Worm (Caenorhabditis elegans) whole organism, L1 larva: ENCODE results near the gene clec-47.

Experiments used
- aly-2 ChIP-seq: fragments of 150-350 bp; optimal IDR thresholded peaks from 2 replicates; lab custom pipeline; 2014; ENCODE audit warnings: missing biosample characterization, missing genetic modification characterization
- ama-1 ChIP-seq: fragments of 150-350 bp; optimal IDR thresholded peaks from 2 replicates; lab custom pipeline; 2014
- blmp-1 ChIP-seq: fragments of 150-350 bp; optimal IDR thresholded peaks from 2 replicates; lab custom pipeline; 2014; ENCODE audit warnings: missing biosample characterization, missing genetic modification characterization
- dpl-1 ChIP-seq, 3 experiments: fragments of 150-350 bp in 2 of 3; sonication (generic microtip) in 1 of 3; optimal IDR thresholded peaks; 2 replicates each; lab custom pipeline; 2014 to 2017; ENCODE audit warnings: missing biosample characterization in 3 of 3, missing genetic modification characterization in 3 of 3, missing genetic modification reagents in 3 of 3
- dsc-1 ChIP-seq: sonication (generic microtip); optimal IDR thresholded peaks from 2 replicates; lab custom pipeline; 2016; ENCODE audit warnings: mild to moderate bottlenecking, missing genetic modification characterization, missing compliant biosample characterization
- efl-1 ChIP-seq, 4 experiments: fragments of 150-350 bp; optimal IDR thresholded peaks in 3 of 4; peaks in 1 of 4; 1 replicate in 1 of 4; 2 replicates in 3 of 4; lab custom pipeline; 2014; ENCODE audit warnings: missing biosample characterization in 2 of 4, missing genetic modification characterization in 2 of 4, missing genetic modification reagents in 2 of 4
- efl-3 ChIP-seq: fragments of 200-800 bp; sonication (Bioruptor generic); optimal IDR thresholded peaks from 2 replicates; lab custom pipeline; 2018; ENCODE audit warnings: mild to moderate bottlenecking, missing genetic modification characterization, missing compliant biosample characterization
- egl-13 ChIP-seq: sonication (generic microtip); optimal IDR thresholded peaks from 2 replicates; lab custom pipeline; 2016; ENCODE audit warnings: missing genotype, missing genetic modification reagents, missing genetic modification characterization, missing compliant biosample characterization
- elt-3 ChIP-seq, 6 experiments: fragments of 150-350 bp in 1 of 6; sonication (generic microtip); optimal IDR thresholded peaks; 2 replicates each; lab custom pipeline; 2017 to 2018; ENCODE audit warnings: missing biosample characterization in 6 of 6, missing genetic modification characterization in 6 of 6, inconsistent platforms in 1 of 6
- ets-5 ChIP-seq: fragments of 200-800 bp; sonication (Bioruptor generic); IDR thresholded peaks from 2 replicates; pipeline ENCODE4 v1.3.6; 2022; ENCODE audit warnings: missing genetic modification characterization, missing compliant biosample characterization
- fos-1 ChIP-seq: fragments of 150-350 bp; optimal IDR thresholded peaks from 2 replicates; lab custom pipeline; 2014; ENCODE audit warnings: missing biosample characterization, missing genetic modification characterization
- grh-1 ChIP-seq: fragments of 200-800 bp; sonication (Bioruptor generic); IDR thresholded peaks from 2 replicates; pipeline ENCODE4 v1.3.6; 2022; ENCODE audit warnings: missing genetic modification reagents, missing genetic modification characterization, missing compliant biosample characterization
- jun-1 ChIP-seq: fragments of 150-350 bp; optimal IDR thresholded peaks from 2 replicates; lab custom pipeline; 2014; ENCODE audit warnings: missing biosample characterization, missing genetic modification reagents, missing genetic modification characterization
- lin-14 ChIP-seq: fragments of 200-800 bp; sonication (Bioruptor generic); optimal IDR thresholded peaks from 2 replicates; lab custom pipeline; 2018; ENCODE audit warnings: mild to moderate bottlenecking, missing genetic modification characterization, moderate library complexity, missing compliant biosample characterization
- lin-15B ChIP-seq: fragments of 150-350 bp; sonication (generic microtip); optimal IDR thresholded peaks from 3 replicates; lab custom pipeline; 2014; ENCODE audit warnings: missing biosample characterization, missing genetic modification characterization
- lin-35 ChIP-seq, 2 experiments: fragments of 150-350 bp; optimal IDR thresholded peaks; 2 replicates each; lab custom pipeline; 2014; ENCODE audit warnings: missing biosample characterization in 2 of 2, missing genetic modification characterization in 2 of 2, missing genetic modification reagents in 2 of 2
- lin-39 ChIP-seq: fragments of 150-350 bp; optimal IDR thresholded peaks from 2 replicates; lab custom pipeline; 2014; ENCODE audit warnings: missing biosample characterization, missing genetic modification reagents, missing genetic modification characterization
- lir-3 ChIP-seq: sonication (generic microtip); optimal IDR thresholded peaks from 2 replicates; lab custom pipeline; 2016; ENCODE audit warnings: mild to moderate bottlenecking, missing genetic modification characterization, moderate library complexity, missing compliant biosample characterization; ENCODE audit not compliant: poor library complexity
- lsy-2 ChIP-seq, 2 experiments: fragments of 150-350 bp; optimal IDR thresholded peaks; 2 replicates each; lab custom pipeline; 2014; ENCODE audit warnings: missing biosample characterization in 2 of 2, missing genetic modification characterization in 2 of 2
- mef-2 ChIP-seq: fragments of 150-350 bp; optimal IDR thresholded peaks from 2 replicates; lab custom pipeline; 2014; ENCODE audit warnings: missing biosample characterization, missing genetic modification characterization
- nhr-20 ChIP-seq: sonication (generic microtip); optimal IDR thresholded peaks from 2 replicates; lab custom pipeline; 2016; ENCODE audit warnings: mild to moderate bottlenecking, missing genetic modification characterization, missing compliant biosample characterization
- nhr-47 ChIP-seq: sonication (generic microtip); optimal IDR thresholded peaks from 2 replicates; lab custom pipeline; 2016; ENCODE audit warnings: mild to moderate bottlenecking, missing genetic modification characterization, moderate library complexity, missing compliant biosample characterization
- nhr-71 ChIP-seq: sonication (generic microtip); optimal IDR thresholded peaks from 2 replicates; lab custom pipeline; 2016; ENCODE audit warnings: mild to moderate bottlenecking, missing genetic modification characterization, moderate library complexity, missing compliant biosample characterization
- nhr-76 ChIP-seq: sonication (generic microtip); optimal IDR thresholded peaks from 2 replicates; lab custom pipeline; 2017; ENCODE audit warnings: missing biosample characterization, missing genetic modification characterization
- nhr-77 ChIP-seq: fragments of 150-350 bp; optimal IDR thresholded peaks from 2 replicates; lab custom pipeline; 2014; ENCODE audit warnings: missing biosample characterization, missing genetic modification characterization
- nhr-84 ChIP-seq: sonication (generic microtip); optimal IDR thresholded peaks from 2 replicates; lab custom pipeline; 2017; ENCODE audit warnings: missing biosample characterization, missing genetic modification characterization
- nhr-85 ChIP-seq: sonication (generic microtip); peaks from one replicate; lab custom pipeline; 2016; ENCODE audit warnings: missing genetic modification characterization, inconsistent platforms, missing compliant biosample characterization
- nhr-90 ChIP-seq: sonication (generic microtip); optimal IDR thresholded peaks from 2 replicates; lab custom pipeline; 2016; ENCODE audit warnings: mild to moderate bottlenecking, missing genetic modification characterization, missing compliant biosample characterization; ENCODE audit not compliant: poor library complexity
- pag-3 ChIP-seq: sonication (generic microtip); optimal IDR thresholded peaks from 2 replicates; lab custom pipeline; 2017; ENCODE audit warnings: missing genetic modification characterization, mild to moderate bottlenecking, missing compliant biosample characterization, antibody characterized with exemption, borderline replicate concordance; ENCODE audit not compliant: insufficient read depth
- pax-3 ChIP-seq: fragments of 200-800 bp; sonication (Bioruptor generic); optimal IDR thresholded peaks from 2 replicates; lab custom pipeline; 2018; ENCODE audit warnings: mild to moderate bottlenecking, missing genetic modification characterization, moderate library complexity, missing compliant biosample characterization
- pqm-1 ChIP-seq: sonication (generic microtip); optimal IDR thresholded peaks from 3 replicates; lab custom pipeline; 2017; ENCODE audit warnings: missing biosample characterization, missing genetic modification characterization
- sup-37 ChIP-seq: fragments of 200-800 bp; sonication (Bioruptor generic); optimal IDR thresholded peaks from 2 replicates; lab custom pipeline; 2018; ENCODE audit warnings: mild to moderate bottlenecking, missing genetic modification characterization, missing compliant biosample characterization
- tbx-2 ChIP-seq: sonication (generic microtip); optimal IDR thresholded peaks from 2 replicates; lab custom pipeline; 2016; ENCODE audit warnings: missing genetic modification characterization, missing compliant biosample characterization
- tlp-1 ChIP-seq: fragments of 150-350 bp; optimal IDR thresholded peaks from 2 replicates; lab custom pipeline; 2014; ENCODE audit warnings: missing biosample characterization, missing genetic modification characterization
- unc-130 ChIP-seq: fragments of 150-350 bp; optimal IDR thresholded peaks from 2 replicates; lab custom pipeline; 2017; ENCODE audit warnings: missing biosample characterization, missing genetic modification characterization, inconsistent platforms
- unc-30 ChIP-seq: sonication (generic microtip); optimal IDR thresholded peaks from 2 replicates; lab custom pipeline; 2017; ENCODE audit warnings: missing biosample characterization, missing genetic modification characterization
- unc-62 ChIP-seq: fragments of 150-350 bp; optimal IDR thresholded peaks from 2 replicates; lab custom pipeline; 2014; ENCODE audit warnings: missing biosample characterization, missing genetic modification reagents, missing genetic modification characterization
- unc-98 ChIP-seq: fragments of 200-800 bp; sonication (Bioruptor generic); IDR thresholded peaks from 2 replicates; pipeline ENCODE4 v1.3.6; 2022; ENCODE audit warnings: missing genetic modification characterization, missing compliant biosample characterization
- vab-15 ChIP-seq: sonication (generic microtip); optimal IDR thresholded peaks from 2 replicates; lab custom pipeline; 2017; ENCODE audit warnings: missing genotype, mild to moderate bottlenecking, missing genetic modification characterization, missing compliant biosample characterization
- ztf-11 ChIP-seq, 2 experiments: sonication (generic microtip); optimal IDR thresholded peaks; 2 replicates each; lab custom pipeline; 2016 to 2017; ENCODE audit warnings: missing genetic modification characterization in 2 of 2, missing biosample characterization in 1 of 2, missing compliant biosample characterization in 1 of 2

Gene clec-47

DNA sequence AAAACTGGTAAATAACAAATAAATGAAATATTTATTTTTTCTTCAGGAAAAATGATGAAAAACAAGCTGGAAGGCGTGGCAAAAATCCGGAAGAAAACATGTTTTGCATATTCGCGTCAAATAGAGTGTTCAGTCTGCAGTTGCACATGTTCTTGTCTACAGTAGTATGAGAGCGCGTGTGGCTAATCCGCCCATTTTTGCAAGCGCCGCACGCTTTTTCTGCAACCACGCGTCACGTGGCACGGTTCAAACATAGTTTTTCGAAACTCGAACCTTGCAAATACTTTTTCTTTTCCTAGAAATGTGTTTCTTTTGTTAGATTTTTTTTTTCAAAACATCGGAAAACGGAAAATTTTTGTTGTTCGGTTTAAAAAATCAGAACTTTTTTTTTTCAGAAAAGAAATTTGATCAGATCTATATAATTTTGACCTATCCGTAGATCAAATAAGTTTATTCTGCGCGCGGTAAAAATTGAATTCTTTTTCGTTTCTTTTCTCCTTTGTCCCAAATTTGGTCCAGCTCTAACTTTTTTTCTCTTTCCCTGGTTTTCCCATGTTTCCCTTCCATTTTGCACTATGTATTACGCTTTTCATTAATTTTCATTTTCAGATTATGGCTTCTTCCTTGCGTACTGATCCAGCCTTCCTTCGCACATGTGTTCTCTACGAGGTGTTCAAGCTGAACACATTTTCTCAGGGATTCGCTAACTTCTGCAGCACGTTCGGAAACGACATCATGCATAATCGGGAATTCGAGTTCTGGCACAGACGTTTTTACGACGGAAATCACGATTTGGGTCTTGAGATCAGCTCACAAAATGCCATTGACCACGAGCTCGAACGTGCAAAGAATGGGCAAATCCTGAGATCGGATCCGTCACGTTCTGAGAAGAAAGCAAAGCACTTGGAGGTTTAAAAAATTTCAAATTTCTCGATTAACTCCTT, 8.8 kb downstream of the clec-47 start, which contains the start of gene Y75B12B.1:
TSS of gene Y75B12B.1 (plus strand) at position 603 of the 944 bp plus-strand sequence.
- TF ChIP-seq grh-1 (GFP tag; lab: Robert Waterston, UW) (no peak), efl-1 (optimal IDR thresholded peaks at IDR 0.05; lab: Kevin White, UChicago) (no peak), efl-1 (GFP tag; optimal IDR thresholded peaks at IDR 0.05 in 1 of 2; lab: Kevin White, UChicago) (peak in 1 of 2 experiments; percentile 90), nhr-77 (tag; lab: Kevin White, UChicago) (no peak)

DNA sequence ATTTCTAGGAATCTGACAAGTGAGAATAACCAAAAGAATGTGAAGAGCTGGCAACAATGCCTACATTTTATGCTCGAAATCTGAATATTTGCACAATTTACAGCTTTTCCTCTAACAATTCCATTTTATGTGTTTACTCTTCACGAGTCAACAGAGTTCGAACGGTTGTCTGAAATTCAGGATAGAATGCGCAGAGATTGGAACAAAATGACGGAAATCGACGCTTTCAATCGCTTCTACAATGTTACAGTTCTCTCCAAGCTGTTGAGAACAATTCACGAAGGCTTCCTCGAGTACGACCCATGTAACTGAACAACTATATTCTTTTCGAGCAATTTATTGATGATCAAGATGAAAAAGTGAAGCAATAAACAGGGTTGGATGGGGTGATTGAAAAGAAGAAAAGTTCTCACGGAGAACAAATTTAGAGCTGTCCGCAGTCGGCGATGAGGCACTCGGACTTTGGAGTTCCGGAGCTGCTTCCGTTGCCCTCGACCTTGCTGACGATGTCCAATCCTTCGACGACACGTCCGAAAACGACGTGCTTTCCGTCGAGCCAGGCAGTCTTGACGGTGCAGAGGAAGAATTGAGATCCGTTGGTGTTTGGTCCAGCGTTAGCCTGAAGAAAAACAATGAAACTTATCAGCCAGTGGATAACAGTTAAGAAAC, 10.8 kb downstream of the clec-47 start, which contains the start of gene Y75B12B.3:
TSS of gene Y75B12B.3 (minus strand) at position 21 of the 669 bp plus-strand sequence.
- TF ChIP-seq lin-35 (GFP tag; optimal IDR thresholded peaks at IDR 0.05; lab: Kevin White, UChicago): no peak
- TF ChIP-seq lin-15B: no peak
- peak; percentile 51 for TF ChIP-seq nhr-85 (tag; lab: Kevin White, UChicago)
- no peak for TF ChIP-seq efl-1 (optimal IDR thresholded peaks at IDR 0.05; lab: Kevin White, UChicago)
- TF ChIP-seq efl-1 (GFP tag; optimal IDR thresholded peaks at IDR 0.05 in 1 of 2; lab: Kevin White, UChicago): peak in 1 of 2 experiments; percentile 58
- TF ChIP-seq grh-1 (GFP tag; lab: Robert Waterston, UW): 0 out of 2 replicates have a peak, but pooled peaks have one; percentile 15
- TF ChIP-seq mef-2 (tag; lab: Kevin White, UChicago): no peak
- TF ChIP-seq aly-2 (tag; lab: Kevin White, UChicago): peak; percentile 48
- TF ChIP-seq unc-62: no peak
- TF ChIP-seq ama-1: peak; percentile 93
- TF ChIP-seq lir-3: no peak
- TF ChIP-seq sup-37 (GFP tag; lab: Kevin White, UChicago): no peak
- no peak for TF ChIP-seq nhr-20 (tag; lab: Kevin White, UChicago)
- TF ChIP-seq unc-30: no peak
- TF ChIP-seq elt-3 (tag; optimal IDR thresholded peaks at IDR 0.05; lab: Kevin White, UChicago): no peak
- TF ChIP-seq pax-3 (tag; lab: Kevin White, UChicago): peak; percentile 26
- TF ChIP-seq tbx-2 (tag; lab: Kevin White, UChicago): no peak

DNA sequence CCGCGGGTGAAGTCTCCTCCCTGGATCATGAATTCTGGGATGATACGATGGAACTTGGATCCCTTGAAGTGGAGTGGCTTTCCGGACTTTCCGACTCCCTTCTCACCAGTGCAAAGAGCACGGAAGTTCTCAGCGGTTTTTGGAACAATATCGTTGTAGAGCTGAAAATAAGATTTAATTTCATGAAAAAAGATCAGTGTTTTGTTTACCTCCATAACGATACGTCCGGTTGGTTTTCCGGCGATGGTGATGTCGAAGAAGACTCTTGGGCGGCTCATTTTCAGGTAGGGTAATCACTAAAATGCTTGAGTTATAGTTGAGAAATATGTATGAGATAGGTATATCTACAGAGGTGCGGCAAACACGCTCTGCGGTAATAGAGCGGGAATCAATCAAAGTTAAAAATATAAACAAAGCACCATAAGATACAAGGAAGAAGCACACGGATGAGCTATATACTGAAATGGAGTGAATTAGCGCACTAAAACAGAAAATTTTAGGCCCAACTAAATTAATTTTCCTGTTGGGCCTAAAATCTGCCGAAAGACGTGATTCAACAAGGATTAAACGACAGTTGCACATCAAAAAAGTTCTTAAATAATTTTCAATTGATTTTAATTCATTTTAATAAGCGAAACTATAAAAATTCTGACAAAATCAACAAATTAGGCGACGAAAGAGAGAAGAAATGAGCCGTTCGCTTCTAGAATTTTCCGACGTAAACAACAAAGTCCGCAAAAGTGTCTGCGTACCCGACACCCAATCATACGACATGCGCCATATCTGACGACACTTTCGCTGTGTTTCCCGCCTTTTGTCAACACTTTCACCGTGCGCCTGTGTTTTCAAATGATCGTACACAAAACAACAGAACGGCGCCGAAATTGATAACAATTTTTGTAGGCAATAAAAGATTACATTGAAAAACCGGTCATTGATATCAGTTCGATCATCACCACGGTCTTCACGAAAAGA, 11.8 kb downstream of the clec-47 start, which contains the start of the genes cyn-7 and bath-36:
TSS of gene cyn-7 (minus strand) at position 296 of the 975 bp plus-strand sequence.
TSS of gene bath-36 (plus strand) at position 806 of the 975 bp plus-strand sequence.
- TF ChIP-seq nhr-90 (tag; lab: Kevin White, UChicago) (peak; percentile 87), unc-98 (GFP tag; lab: Robert Waterston, UW) (no peak), dpl-1 (GFP tag; optimal IDR thresholded peaks at IDR 0.05; lab: Kevin White, UChicago) (peak; percentile 74 to 83 (median 82)), ama-1 (no peak), jun-1 (tag; lab: Kevin White, UChicago) (peak; percentile 75), ztf-11 (tag; optimal IDR thresholded peaks at IDR 0.05; lab: Kevin White, UChicago) (peak in 1 of 2 experiments; percentile 44), egl-13 (tag; lab: Kevin White, UChicago) (peak; percentile 75), ets-5 (GFP tag; lab: Robert Waterston, UW) (no peak), lin-39 (tag; lab: Kevin White, UChicago) (peak; percentile 55), pag-3 (tag; lab: Kevin White, UChicago) (peak; percentile 18), nhr-76 (tag; lab: Kevin White, UChicago) (no peak), unc-30 (no peak), dsc-1 (peak; percentile 77), tlp-1 (no peak), fos-1 (tag; lab: Kevin White, UChicago) (peak; percentile 40), nhr-84 (tag; lab: Kevin White, UChicago) (no peak), nhr-77 (tag; lab: Kevin White, UChicago) (no peak), vab-15 (tag; lab: Kevin White, UChicago) (no peak), blmp-1 (tag; lab: Kevin White, UChicago) (peak; percentile 98), efl-3 (GFP tag; lab: Kevin White, UChicago) (no peak), unc-130 (tag; lab: Kevin White, UChicago) (peak; percentile 62), lin-14 (peak; percentile 93), nhr-71 (tag; lab: Kevin White, UChicago) (peak; percentile 92), pqm-1 (tag; lab: Kevin White, UChicago) (no peak), efl-1 (optimal IDR thresholded peaks at IDR 0.05; lab: Kevin White, UChicago) (peak; percentile 75 to 84), efl-1 (GFP tag; optimal IDR thresholded peaks at IDR 0.05 in 1 of 2; lab: Kevin White, UChicago) (peak; percentile 82 to 98), lsy-2 (tag; optimal IDR thresholded peaks at IDR 0.05; lab: Kevin White, UChicago) (peak; percentile 76 to 81), nhr-47 (tag; lab: Kevin White, UChicago) (peak; percentile 90)
